Worm (Caenorhabditis elegans): ENCODE measurements around the gene cht-2.

The cht-2 gene

DNA sequence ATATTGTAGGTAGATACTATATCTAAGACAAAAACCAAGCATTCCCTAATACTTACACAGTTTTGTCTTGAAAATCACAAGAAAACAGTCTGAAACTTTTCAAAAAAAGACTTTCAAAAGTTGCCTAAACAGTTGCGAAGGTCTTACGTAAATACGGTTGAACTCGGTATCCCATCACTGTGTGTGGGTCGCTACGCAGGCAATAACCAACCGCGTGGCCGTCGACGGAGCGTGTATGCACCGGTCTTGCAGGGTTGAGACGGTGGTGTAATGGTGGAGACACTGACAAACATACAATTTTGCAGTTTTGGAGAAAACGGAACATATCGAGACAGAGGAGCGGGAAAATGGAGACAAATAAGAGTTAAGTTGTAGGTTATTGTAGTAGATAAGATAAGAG lies 40.5 kb downstream of the cht-2 start, which contains the start of gene iff-2 (continued):
- peak; percentile 70; the same call in 1 of the 2 replicates for TF ChIP-seq lim-7 (GFP tag; IDR thresholded peaks at IDR 0.05)
- TF ChIP-seq Y48G9A.11 (GFP tag; IDR thresholded peaks at IDR 0.05): no peak; the same call in 1 of the 2 replicates
- peak; percentile 100 for TF ChIP-seq nhr-11 (tag; optimal IDR thresholded peaks at IDR 0.05)
- TF ChIP-seq mdl-1 (tag; optimal IDR thresholded peaks at IDR 0.05): peak; percentile 93 to 99
- peak; percentile 99 for TF ChIP-seq fkh-10 (GFP tag; optimal IDR thresholded peaks at IDR 0.05)
- TF ChIP-seq nhr-48 (tag; optimal IDR thresholded peaks at IDR 0.05): peak; percentile 95
- TF ChIP-seq ZK546.5 (tag; optimal IDR thresholded peaks at IDR 0.05): peak; percentile 47 to 92
- no peak for TF ChIP-seq ceh-62 (tag; optimal IDR thresholded peaks at IDR 0.05)
- peak; percentile 92 for TF ChIP-seq pqm-1 (tag; optimal IDR thresholded peaks at IDR 0.05)
- 0 out of 2 replicates have a peak, but pooled peaks have one; percentile 56 for TF ChIP-seq ceh-44 (GFP tag; IDR thresholded peaks at IDR 0.05)
- TF ChIP-seq ama-1 (optimal IDR thresholded peaks at IDR 0.05): peak; percentile 68
- TF ChIP-seq F37D6.2 (tag; optimal IDR thresholded peaks at IDR 0.05): peak; percentile 95
- peak; percentile 95 for TF ChIP-seq dmd-9 (GFP tag; IDR thresholded peaks at IDR 0.05)
- peak; percentile 70 for TF ChIP-seq snpc-4 (tag; optimal IDR thresholded peaks at IDR 0.05)
- TF ChIP-seq zfp-3 (GFP tag; conservative IDR thresholded peaks at IDR 0.05): peak; percentile 97
- peak; percentile 97 for TF ChIP-seq nhr-102 (tag; optimal IDR thresholded peaks at IDR 0.05)
- peak; percentile 99 for TF ChIP-seq rbr-2 (tag; optimal IDR thresholded peaks at IDR 0.05)
- TF ChIP-seq ctbp-1 (GFP tag; IDR thresholded peaks at IDR 0.05): peak; percentile 98
- peak; percentile 58 for TF ChIP-seq fos-1 (tag; optimal IDR thresholded peaks at IDR 0.05)
- no peak for TF ChIP-seq lin-39 (tag; optimal IDR thresholded peaks at IDR 0.05)
- TF ChIP-seq madf-9 (GFP tag; conservative IDR thresholded peaks at IDR 0.05): peak; percentile 95
- TF ChIP-seq lin-38 (GFP tag; IDR thresholded peaks at IDR 0.05): peak; percentile 100
- TF ChIP-seq pha-4 (GFP tag; IDR thresholded peaks at IDR 0.05): peak; percentile 96
- no peak for TF ChIP-seq pha-4 (tag; optimal IDR thresholded peaks at IDR 0.05)
- peak in 1 of 2 experiments; percentile 89; a peak in 1 of 4 replicates for TF ChIP-seq madf-5 (GFP tag; IDR thresholded peaks at IDR 0.05)
- peak; percentile 99 for TF ChIP-seq mep-1 (tag; optimal IDR thresholded peaks at IDR 0.05)
- peak; percentile 63; the same call in 1 of the 2 replicates for TF ChIP-seq ZK337.2 (GFP tag; IDR thresholded peaks at IDR 0.05)
- no peak for TF ChIP-seq Y105C5A.15 (GFP tag; IDR thresholded peaks at IDR 0.05)
- TF ChIP-seq mxl-2 (GFP tag; conservative IDR thresholded peaks at IDR 0.05): peak; percentile 92
- TF ChIP-seq set-16 (GFP tag; IDR thresholded peaks at IDR 0.05): peak; percentile 73
- TF ChIP-seq daf-19 (GFP tag; conservative IDR thresholded peaks at IDR 0.05): peak; percentile 71
- TF ChIP-seq dpl-1 (GFP tag; optimal IDR thresholded peaks at IDR 0.05): peak; percentile 97
- peak; percentile 97 for TF ChIP-seq T26A8.4 (GFP tag; IDR thresholded peaks at IDR 0.05)
- peak; percentile 2 for TF ChIP-seq ztf-11 (tag; optimal IDR thresholded peaks at IDR 0.05)
- peak; percentile 89 to 91 for TF ChIP-seq daf-16 (GFP tag; optimal IDR thresholded peaks at IDR 0.05)
- TF ChIP-seq daf-16 (tag; optimal IDR thresholded peaks at IDR 0.05): peak; percentile 92
- TF ChIP-seq zfp-2 (tag; optimal IDR thresholded peaks at IDR 0.05): peak; percentile 100
- TF ChIP-seq lin-1 (GFP tag; IDR thresholded peaks at IDR 0.05): peak; percentile 96
- TF ChIP-seq ceh-82 (tag; optimal IDR thresholded peaks at IDR 0.05): peak; percentile 12
- TF ChIP-seq lin-13 (GFP tag; optimal IDR thresholded peaks at IDR 0.05): peak; percentile 99
- TF ChIP-seq nhr-76 (tag; optimal IDR thresholded peaks at IDR 0.05): peak; percentile 81
- TF ChIP-seq vab-7 (GFP tag; IDR thresholded peaks at IDR 0.05): peak; percentile 93
- TF ChIP-seq mxl-3 (GFP tag; optimal IDR thresholded peaks at IDR 0.05): peak; percentile 100
- peak; percentile 96 for TF ChIP-seq spr-1 (tag; optimal IDR thresholded peaks at IDR 0.05)
- TF ChIP-seq nhr-41 (GFP tag; IDR thresholded peaks at IDR 0.05): peak; percentile 94
- TF ChIP-seq spr-3 (GFP tag; optimal IDR thresholded peaks at IDR 0.05): peak; percentile 93
- TF ChIP-seq Y75B8A.6 (GFP tag; IDR thresholded peaks at IDR 0.05): peak; percentile 96
- peak; percentile 60 for TF ChIP-seq sdz-12 (GFP tag; optimal IDR thresholded peaks at IDR 0.05)
- peak; percentile 99 for TF ChIP-seq nhr-77 (tag; optimal IDR thresholded peaks at IDR 0.05)
- TF ChIP-seq daf-8 (GFP tag; IDR thresholded peaks at IDR 0.05): no peak
- peak; percentile 99 for TF ChIP-seq nhr-6 (tag; optimal IDR thresholded peaks at IDR 0.05)
- peak; percentile 68 for TF ChIP-seq ceh-32 (tag; optimal IDR thresholded peaks at IDR 0.05; ENCODE audit: poor library complexity)
- peak; percentile 88 for TF ChIP-seq lin-29 (GFP tag; IDR thresholded peaks at IDR 0.05)

Measured in whole organism, L4 larva.